Worm (Caenorhabditis elegans): Measurements from ENCODE around the gene eef-1A.2.

The eef-1A.2 gene

DNA sequence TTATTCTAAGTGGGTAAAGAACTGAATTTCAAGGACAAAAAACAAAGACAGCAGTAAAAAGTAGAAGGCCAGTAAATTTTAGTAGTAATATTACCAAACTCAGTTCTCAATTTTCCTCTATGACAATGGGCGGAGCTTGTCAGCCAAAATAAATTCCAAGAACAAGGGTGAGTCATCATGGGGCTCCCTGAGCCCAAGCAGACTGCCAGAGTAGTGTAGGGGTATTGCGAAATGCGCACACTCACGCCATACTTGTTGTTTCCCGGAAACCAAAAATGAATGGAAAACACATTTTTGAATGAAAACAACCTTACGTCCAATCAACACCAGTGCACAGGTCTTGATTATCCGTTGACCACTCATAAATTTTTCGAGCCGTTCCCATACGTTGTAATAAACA lies 31.7 kb upstream of the eef-1A.2 start:
- no peak for TF ChIP-seq ceh-9 (tag; optimal IDR thresholded peaks at IDR 0.05)
- no peak for TF ChIP-seq nhr-11 (tag; optimal IDR thresholded peaks at IDR 0.05)
- TF ChIP-seq madf-2 (tag; optimal IDR thresholded peaks at IDR 0.05), result no peak
- TF ChIP-seq dmd-4 (tag; optimal IDR thresholded peaks at IDR 0.05; ENCODE audit: borderline replicate concordance), result no peak
- TF ChIP-seq pax-1 (tag; optimal IDR thresholded peaks at IDR 0.05), result no peak
- no peak for TF ChIP-seq hlh-13 (GFP tag; optimal IDR thresholded peaks at IDR 0.05)
- TF ChIP-seq ceh-14 (tag; optimal IDR thresholded peaks at IDR 0.05), result no peak
- no peak for TF ChIP-seq ceh-30 (tag; optimal IDR thresholded peaks at IDR 0.05)
- TF ChIP-seq K02D7.2 (tag; optimal IDR thresholded peaks at IDR 0.05), result no peak

- TF ChIP-seq hlh-30 (tag; optimal IDR thresholded peaks at IDR 0.05; ENCODE audit: insufficient read depth) (peak; percentile 73), lim-6 (tag; optimal IDR thresholded peaks at IDR 0.05) (no peak), C08G9.2 (tag; optimal IDR thresholded peaks at IDR 0.05) (no peak), ceh-48 (tag; optimal IDR thresholded peaks at IDR 0.05) (peak; percentile 57), syd-9 (tag; optimal IDR thresholded peaks at IDR 0.05) (no peak), pros-1 (tag; optimal IDR thresholded peaks at IDR 0.05) (no peak), nfya-1 (tag; optimal IDR thresholded peaks at IDR 0.05) (peak; percentile 16)
These were observed 29.9 kb upstream of the eef-1A.2 start, which contains the start of gene ZK154.6 for ce11 chrX:7793377-7794041. ZK154.6 (minus strand) TSS chrX:7793563.

DNA sequence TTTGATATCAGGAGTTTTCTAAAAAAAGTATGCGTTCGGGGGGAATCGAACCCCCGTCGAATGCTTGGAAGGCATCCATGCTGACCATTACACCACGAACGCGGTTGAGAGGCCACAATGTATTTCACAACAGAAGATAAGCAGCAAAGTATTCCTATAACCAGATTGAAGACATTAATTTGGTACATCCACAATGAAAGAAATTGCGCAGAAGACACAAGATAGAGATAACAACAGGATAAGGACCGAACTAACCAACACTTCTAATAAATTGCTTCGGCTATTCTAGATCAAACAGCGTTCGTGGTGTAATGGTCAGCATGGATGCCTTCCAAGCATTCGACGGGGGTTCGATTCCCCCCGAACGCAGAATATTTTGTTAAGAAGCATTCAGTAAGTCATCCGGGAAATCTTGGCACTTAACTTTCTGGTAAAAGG lies 29.1 kb upstream of the eef-1A.2 start:
- TF ChIP-seq pros-1 (tag; optimal IDR thresholded peaks at IDR 0.05) (no peak), ceh-34 (tag; optimal IDR thresholded peaks at IDR 0.05) (no peak), madf-2 (tag; optimal IDR thresholded peaks at IDR 0.05) (no peak), C38D4.7 (GFP tag; optimal IDR thresholded peaks at IDR 0.05) (peak; percentile 30), ceh-45 (GFP tag; IDR thresholded peaks at IDR 0.05) (no peak), hlh-13 (GFP tag; optimal IDR thresholded peaks at IDR 0.05) (no peak), ceh-6 (GFP tag; optimal IDR thresholded peaks at IDR 0.05) (peak; percentile 59), ceh-2 (tag; optimal IDR thresholded peaks at IDR 0.05) (peak; percentile 15), sox-2 (GFP tag; IDR thresholded peaks at IDR 0.05) (no peak), hlh-6 (tag; optimal IDR thresholded peaks at IDR 0.05) (no peak), pax-1 (tag; optimal IDR thresholded peaks at IDR 0.05) (no peak), ceh-14 (tag; optimal IDR thresholded peaks at IDR 0.05) (no peak), ceh-31 (tag; optimal IDR thresholded peaks at IDR 0.05) (no peak), elt-2 (tag; optimal IDR thresholded peaks at IDR 0.05) (no peak), ceh-48 (tag; optimal IDR thresholded peaks at IDR 0.05) (no peak), gmeb-2 (tag; optimal IDR thresholded peaks at IDR 0.05) (no peak), unc-3 (GFP tag; conservative IDR thresholded peaks at IDR 0.05) (no peak), unc-3 (tag; optimal IDR thresholded peaks at IDR 0.05) (no peak), ceh-18 (tag; optimal IDR thresholded peaks at IDR 0.05) (no peak), K09A11.1 (tag; optimal IDR thresholded peaks at IDR 0.05; ENCODE audit: insufficient read depth) (no peak), Y22D7AL.16 (tag; optimal IDR thresholded peaks at IDR 0.05) (peak; percentile 23), ref-2 (tag; optimal IDR thresholded peaks at IDR 0.05) (peak; percentile 32), pha-2 (tag; optimal IDR thresholded peaks at IDR 0.05) (no peak), lim-6 (tag; optimal IDR thresholded peaks at IDR 0.05) (no peak), sdc-2 (tag; optimal IDR thresholded peaks at IDR 0.05) (no peak), C08G9.2 (tag; optimal IDR thresholded peaks at IDR 0.05) (no peak), ets-4 (tag; optimal IDR thresholded peaks at IDR 0.05) (no peak), pat-9 (tag; optimal IDR thresholded peaks at IDR 0.05) (no peak), ahr-1 (tag; optimal IDR thresholded peaks at IDR 0.05) (no peak), nhr-232 (tag; optimal IDR thresholded peaks at IDR 0.05) (peak; percentile 12), pha-4 (tag; optimal IDR thresholded peaks at IDR 0.05) (no peak), ztf-16 (tag; optimal IDR thresholded peaks at IDR 0.05) (peak; percentile 7), elt-4 (tag; optimal IDR thresholded peaks at IDR 0.05) (no peak), zip-5 (tag; optimal IDR thresholded peaks at IDR 0.05) (peak; percentile 6), ceh-19 (GFP tag; optimal IDR thresholded peaks at IDR 0.05) (peak; percentile 16), pqm-1 (tag; optimal IDR thresholded peaks at IDR 0.05) (no peak), che-1 (tag; optimal IDR thresholded peaks at IDR 0.05) (peak; percentile 38), ceh-30 (tag; optimal IDR thresholded peaks at IDR 0.05) (no peak), ama-1 (optimal IDR thresholded peaks at IDR 0.05) (no peak), fkh-10 (GFP tag; optimal IDR thresholded peaks at IDR 0.05) (no peak), K02D7.2 (tag; optimal IDR thresholded peaks at IDR 0.05) (peak; percentile 45)

All from whole organism, late embryonic.